Worm (Caenorhabditis elegans): ENCODE results near the gene smf-1.

The smf-1 gene

ce11 chrX:6744537-6744936 is 21.7 kb upstream of the smf-1 start (continued):
- TF ChIP-seq nhr-25 (tag; optimal IDR thresholded peaks at IDR 0.05; ENCODE audit: borderline replicate concordance, insufficient read depth) (no peak), nhr-48 (tag; optimal IDR thresholded peaks at IDR 0.05) (peak; percentile 78), F44E2.7 (GFP tag; IDR thresholded peaks at IDR 0.05) (no peak), Y5F2A.4 (GFP tag; optimal IDR thresholded peaks at IDR 0.05) (no peak), zag-1 (tag; optimal IDR thresholded peaks at IDR 0.05) (no peak), Y75B8A.6 (GFP tag; IDR thresholded peaks at IDR 0.05) (no peak), arid-1 (GFP tag; conservative IDR thresholded peaks at IDR 0.05) (no peak), ceh-28 (tag; optimal IDR thresholded peaks at IDR 0.05) (no peak), daf-8 (GFP tag; IDR thresholded peaks at IDR 0.05) (no peak), R02D3.7 (tag; optimal IDR thresholded peaks at IDR 0.05) (no peak)

- TF ChIP-seq ceh-82 (tag; optimal IDR thresholded peaks at IDR 0.05) = no peak
- peak; percentile 45; the same call in 1 of the 2 replicates for TF ChIP-seq zip-11 (GFP tag; IDR thresholded peaks at IDR 0.05)
- TF ChIP-seq nhr-76 (tag; optimal IDR thresholded peaks at IDR 0.05) = peak; percentile 71
- no peak for TF ChIP-seq R02D3.7 (tag; optimal IDR thresholded peaks at IDR 0.05)
- peak; percentile 47; the same call in 1 of the 2 replicates for TF ChIP-seq ctbp-1 (GFP tag; IDR thresholded peaks at IDR 0.05)
- TF ChIP-seq rbr-2 (tag; optimal IDR thresholded peaks at IDR 0.05) = peak; percentile 43
- peak; percentile 82 for TF ChIP-seq duxl-1 (tag; optimal IDR thresholded peaks at IDR 0.05; ENCODE audit: poor library complexity)
- peak; percentile 82 for TF ChIP-seq lin-13 (GFP tag; optimal IDR thresholded peaks at IDR 0.05)
- no peak for TF ChIP-seq nhr-111 (GFP tag; optimal IDR thresholded peaks at IDR 0.05)
- no peak for TF ChIP-seq snpc-4 (tag; optimal IDR thresholded peaks at IDR 0.05)
- peak; percentile 76 for TF ChIP-seq fos-1 (tag; optimal IDR thresholded peaks at IDR 0.05)
- no peak for TF ChIP-seq ceh-44 (GFP tag; IDR thresholded peaks at IDR 0.05)
- TF ChIP-seq T20F7.1 (GFP tag; optimal IDR thresholded peaks at IDR 0.05) = peak; percentile 83
- TF ChIP-seq ceh-28 (tag; optimal IDR thresholded peaks at IDR 0.05) = no peak
- TF ChIP-seq daf-16 (GFP tag; optimal IDR thresholded peaks at IDR 0.05) = peak; percentile 67 to 96
- peak; percentile 98 for TF ChIP-seq daf-16 (tag; optimal IDR thresholded peaks at IDR 0.05)
- TF ChIP-seq nhr-6 (tag; optimal IDR thresholded peaks at IDR 0.05) = peak; percentile 70
- no peak for TF ChIP-seq snpc-1.2 (GFP tag; IDR thresholded peaks at IDR 0.05)
- TF ChIP-seq nhr-41 (GFP tag; IDR thresholded peaks at IDR 0.05) = peak; percentile 70
- TF ChIP-seq lin-1 (GFP tag; IDR thresholded peaks at IDR 0.05) = peak; percentile 93
- peak; percentile 98 for TF ChIP-seq dve-1 (tag; optimal IDR thresholded peaks at IDR 0.05; ENCODE audit: insufficient read depth)
- TF ChIP-seq aha-1 (tag) = peak; percentile 99
- TF ChIP-seq mes-2 (tag; optimal IDR thresholded peaks at IDR 0.05; ENCODE audit: poor library complexity, severe bottlenecking) = peak; percentile 39
- peak; percentile 90 for TF ChIP-seq nhr-77 (tag; optimal IDR thresholded peaks at IDR 0.05)
- peak; percentile 91 for TF ChIP-seq pha-4 (GFP tag; IDR thresholded peaks at IDR 0.05)
- TF ChIP-seq pha-4 (tag; optimal IDR thresholded peaks at IDR 0.05) = peak; percentile 64
- peak; percentile 63 for TF ChIP-seq lin-38 (GFP tag; IDR thresholded peaks at IDR 0.05)
- TF ChIP-seq nhr-48 (tag; optimal IDR thresholded peaks at IDR 0.05) = peak; percentile 99
- TF ChIP-seq nhr-237 (tag; optimal IDR thresholded peaks at IDR 0.05) = peak; percentile 51
- TF ChIP-seq tra-1 (GFP tag; IDR thresholded peaks at IDR 0.05) = peak; percentile 97
- TF ChIP-seq set-16 (GFP tag; IDR thresholded peaks at IDR 0.05) = peak; percentile 44; the same call in 1 of the 2 replicates
- no peak for TF ChIP-seq F44E2.7 (GFP tag; IDR thresholded peaks at IDR 0.05)
- no peak for TF ChIP-seq ZK337.2 (GFP tag; IDR thresholded peaks at IDR 0.05)
- TF ChIP-seq mdt-29 (GFP tag; IDR thresholded peaks at IDR 0.05) = peak; percentile 77
- TF ChIP-seq hif-1 (tag; optimal IDR thresholded peaks at IDR 0.05) = peak; percentile 64 to 81
- TF ChIP-seq F26F4.8 (GFP tag; conservative IDR thresholded peaks at IDR 0.05) = no peak
- TF ChIP-seq pqm-1 (tag; optimal IDR thresholded peaks at IDR 0.05) = peak; percentile 60
- peak; percentile 93 for TF ChIP-seq cey-2 (tag; optimal IDR thresholded peaks at IDR 0.05; ENCODE audit: borderline replicate concordance, insufficient read depth)
- no peak for TF ChIP-seq attf-4 (tag; optimal IDR thresholded peaks at IDR 0.05)
- peak; percentile 84 for TF ChIP-seq nhr-11 (tag; optimal IDR thresholded peaks at IDR 0.05)
- TF ChIP-seq ceh-20 (GFP tag; IDR thresholded peaks at IDR 0.05) = peak; percentile 64
- TF ChIP-seq Y105C5A.15 (GFP tag; IDR thresholded peaks at IDR 0.05) = 0 out of 2 replicates have a peak, but pooled peaks have one; percentile 5
- 0 out of 2 replicates have a peak, but pooled peaks have one; percentile 9 for TF ChIP-seq arid-1 (GFP tag; conservative IDR thresholded peaks at IDR 0.05)
Measured at ce11 chrX:6743853-6744346, 21.0 kb upstream of the smf-1 start.

Data from whole organism, L4 larva.